Worm (Caenorhabditis elegans) whole organism, young adult: Measurements from ENCODE around the gene cfp-1.

Source experiments
- hmg-1.2 ChIP-seq: fragments of 200-800 bp; sonication (Bioruptor generic); IDR thresholded peaks from 2 replicates; pipeline ENCODE4 v1.3.6; 2022; ENCODE audit warnings: missing genetic modification reagents, missing genetic modification characterization, missing compliant biosample characterization
- madf-8 ChIP-seq: fragments of 200-800 bp; sonication (Bioruptor generic); conservative IDR thresholded peaks from 2 replicates; pipeline ENCODE4 v1.3.6; 2022; ENCODE audit warnings: missing genetic modification reagents, missing genetic modification characterization, missing compliant biosample characterization
- pbrm-1 ChIP-seq: fragments of 200-800 bp; sonication (Bioruptor generic); IDR thresholded peaks from 2 replicates; pipeline ENCODE4 v1.3.6; 2022; ENCODE audit warnings: missing genetic modification reagents, missing genetic modification characterization, missing compliant biosample characterization
- xnd-1 ChIP-seq: sonication (generic microtip); optimal IDR thresholded peaks from 2 replicates; lab custom pipeline; 2016; ENCODE audit warnings: missing genotype, missing genetic modification reagents, missing genetic modification characterization, missing compliant biosample characterization
- ztf-18 ChIP-seq: sonication (generic microtip); optimal IDR thresholded peaks from 2 replicates; lab custom pipeline; 2016; ENCODE audit warnings: missing genotype, mild to moderate bottlenecking, missing genetic modification characterization, missing compliant biosample characterization

DNA sequence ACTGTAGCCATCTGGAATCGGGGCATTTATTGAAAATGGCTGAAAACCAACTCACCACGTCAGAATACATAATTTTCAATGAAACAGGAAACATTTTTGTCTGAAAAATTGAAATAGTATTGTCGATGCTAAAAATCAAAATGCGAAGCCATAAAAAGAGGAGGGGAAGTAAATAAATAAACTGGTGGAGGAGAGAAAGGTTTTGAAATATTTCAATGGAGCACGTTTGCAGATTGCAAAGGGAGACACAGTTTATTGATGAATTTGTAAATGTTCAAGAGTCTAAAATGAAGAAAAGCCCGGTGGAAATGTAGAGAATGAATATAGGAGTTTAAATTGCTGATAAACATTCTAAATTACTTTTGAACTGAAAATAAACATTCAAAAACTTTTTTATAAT lies 25.8 kb downstream of the cfp-1 start, which contains the start of gene F52B11.5:
- TF ChIP-seq ztf-18 (tag; lab: Kevin White, UChicago) (no peak), pbrm-1 (GFP tag; lab: Robert Waterston, UW) (no peak), hmg-1.2 (GFP tag; lab: Robert Waterston, UW) (no peak), xnd-1 (no peak), madf-8 (GFP tag; lab: Robert Waterston, UW) (no peak)
